Worm (Caenorhabditis elegans) whole organism, midembryonic: Measurements from ENCODE around the gene F15H10.5.

Experiments
- cog-1 ChIP-seq: sonication (generic microtip); optimal IDR thresholded peaks from 2 replicates; lab custom pipeline; 2016; ENCODE audit warnings: missing genetic modification characterization, missing compliant biosample characterization
- ztf-23 ChIP-seq: fragments of 200-800 bp; sonication (Bioruptor generic); IDR thresholded peaks from 2 replicates; pipeline ENCODE4 v1.3.6; 2022; ENCODE audit warnings: missing genetic modification reagents, missing genetic modification characterization, missing compliant biosample characterization
- ztf-29 ChIP-seq: fragments of 200-800 bp; sonication (Bioruptor generic); IDR thresholded peaks from 2 replicates; pipeline ENCODE4 v1.3.6; 2022; ENCODE audit warnings: missing genetic modification reagents, missing genetic modification characterization, missing compliant biosample characterization

- TF ChIP-seq ztf-29 (GFP tag; lab: Robert Waterston, UW): no peak
- no peak for TF ChIP-seq ztf-23
- no peak for TF ChIP-seq cog-1
These were observed 14.9 kb upstream of the F15H10.5 start, which contains the start of gene Y32F6A.4 for ce11 chrV:10433721-10434120.
